Fruit fly (Drosophila melanogaster): ENCODE data around the gene MED19.

- TF ChIP-seq Vsx2 (GFP tag; optimal IDR thresholded peaks at IDR 0.05; ENCODE audit: partially characterized antibody), result no peak
- no peak for TF ChIP-seq Mio (GFP tag; optimal IDR thresholded peaks at IDR 0.05)
- TF ChIP-seq usp (GFP tag; optimal IDR thresholded peaks at IDR 0.05), result no peak
- no peak for TF ChIP-seq pan (optimal IDR thresholded peaks at IDR 0.05)
- TF ChIP-seq HLH106 (tag; optimal IDR thresholded peaks at IDR 0.05), result no peak
- no peak for TF ChIP-seq psq (GFP tag; optimal IDR thresholded peaks at IDR 0.05)
- no peak for TF ChIP-seq Abd-B (GFP tag; optimal IDR thresholded peaks at IDR 0.05)
- TF ChIP-seq fru (GFP tag; optimal IDR thresholded peaks at IDR 0.05), result no peak
- no peak for TF ChIP-seq jim (GFP tag; optimal IDR thresholded peaks at IDR 0.05)
- no peak for TF ChIP-seq CrebA (GFP tag; optimal IDR thresholded peaks at IDR 0.05; ENCODE audit: borderline replicate concordance)
- TF ChIP-seq Hnf4 (GFP tag; optimal IDR thresholded peaks at IDR 0.05), result no peak
- TF ChIP-seq Rel (GFP tag; optimal IDR thresholded peaks at IDR 0.05), result no peak
- no peak for TF ChIP-seq Rel (tag; optimal IDR thresholded peaks at IDR 0.05)
- TF ChIP-seq lola (GFP tag; optimal IDR thresholded peaks at IDR 0.05), result no peak
- no peak for TF ChIP-seq Dfd (GFP tag; optimal IDR thresholded peaks at IDR 0.05)
These were observed 23.4 kb downstream of the MED19 start, which contains the start of the genes Ir75c and Grd for dm6 chr3L:17822784-17823383.

All from whole organism, wandering third instar larva.